Fruit fly (Drosophila melanogaster): ENCODE data around the gene for.
A peak's percentile ranks its signal among the peaks of the same experiment; 100 is the strongest.

The for gene

DNA sequence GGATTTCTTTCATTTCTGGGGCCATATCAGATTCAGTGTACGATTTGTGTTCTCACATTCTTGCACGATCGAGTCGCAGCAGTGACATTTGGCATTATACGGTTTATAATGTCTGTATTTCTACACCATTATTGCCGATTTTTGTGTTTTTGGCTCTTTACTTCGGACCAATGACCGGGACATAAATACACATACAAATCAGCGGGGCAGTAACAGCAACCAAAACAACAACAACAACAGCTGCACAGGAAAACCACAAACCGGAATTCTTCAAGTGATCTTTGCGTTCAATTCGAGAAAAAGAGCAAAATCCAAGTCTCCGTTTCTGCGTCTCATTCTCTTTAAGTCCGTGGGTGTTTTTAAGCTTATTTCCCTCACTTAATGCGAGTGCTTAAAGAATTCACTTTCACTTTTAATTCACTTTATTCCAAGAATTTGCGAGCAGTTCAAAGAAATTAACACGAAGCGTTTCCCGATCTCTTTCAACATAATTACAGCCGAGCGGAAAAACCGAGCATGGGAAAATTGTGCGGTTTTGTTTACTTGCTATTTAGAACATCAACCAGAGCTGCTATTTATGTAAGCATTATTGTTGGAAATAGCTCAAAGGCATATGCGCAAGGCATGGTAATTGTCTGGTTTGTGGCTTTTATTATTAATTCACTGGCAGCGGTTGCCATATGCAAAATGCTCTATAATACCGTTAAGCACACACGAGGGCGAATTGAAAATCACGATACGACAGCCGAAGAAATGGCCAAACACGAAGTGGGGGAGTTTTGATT lies 25.3 kb downstream of the for start:
- TF ChIP-seq cic (GFP tag; optimal IDR thresholded peaks at IDR 0.05) (no peak), ovo (GFP tag; optimal IDR thresholded peaks at IDR 0.05) (no peak), CG11617 (GFP tag; optimal IDR thresholded peaks at IDR 0.05) (no peak), CG33017 (tag; optimal IDR thresholded peaks at IDR 0.05) (no peak), CG7101 (tag; optimal IDR thresholded peaks at IDR 0.05) (no peak), CG14711 (tag; optimal IDR thresholded peaks at IDR 0.05) (no peak), Crg-1 (GFP tag; optimal IDR thresholded peaks at IDR 0.05) (no peak), tj (GFP tag; optimal IDR thresholded peaks at IDR 0.05) (no peak), Clk (GFP tag; optimal IDR thresholded peaks at IDR 0.05) (no peak), CG1620 (GFP tag; optimal IDR thresholded peaks at IDR 0.05) (no peak)

DNA sequence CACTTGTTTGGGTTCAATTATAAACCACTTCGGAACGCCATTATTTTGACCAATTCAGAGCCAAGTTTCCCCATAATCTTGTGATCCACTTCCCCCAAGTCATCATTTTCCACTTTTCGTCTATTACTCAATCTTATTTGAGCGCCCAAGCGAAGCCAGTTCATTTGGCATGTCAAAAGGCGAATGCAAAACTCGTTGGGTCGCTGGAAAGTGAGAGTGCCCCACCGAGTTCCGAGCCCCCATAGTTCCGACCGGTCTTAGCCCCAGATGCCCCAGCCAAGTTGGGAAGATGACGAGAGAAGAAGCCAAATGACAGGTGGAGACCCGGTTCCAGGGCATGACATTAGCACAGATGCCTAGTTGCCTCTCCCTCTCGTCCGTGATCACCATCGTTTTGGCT lies 26.0 kb downstream of the for start:
- TF ChIP-seq bab1 (GFP tag; optimal IDR thresholded peaks at IDR 0.05) (no peak), CG33017 (tag; optimal IDR thresholded peaks at IDR 0.05) (no peak), CG12768 (GFP tag; optimal IDR thresholded peaks at IDR 0.05) (no peak), CG11617 (GFP tag; optimal IDR thresholded peaks at IDR 0.05) (no peak), Clk (GFP tag; optimal IDR thresholded peaks at IDR 0.05) (no peak), CG14711 (tag; optimal IDR thresholded peaks at IDR 0.05) (no peak), cnc (optimal IDR thresholded peaks at IDR 0.05) (no peak), CG1620 (GFP tag; optimal IDR thresholded peaks at IDR 0.05) (no peak), CG7045 (GFP tag; optimal IDR thresholded peaks at IDR 0.05) (no peak), ovo (GFP tag; optimal IDR thresholded peaks at IDR 0.05) (no peak), Crg-1 (GFP tag; optimal IDR thresholded peaks at IDR 0.05) (no peak), toe (GFP tag; optimal IDR thresholded peaks at IDR 0.05) (no peak), pad (GFP tag; optimal IDR thresholded peaks at IDR 0.05) (no peak), CG7101 (tag; optimal IDR thresholded peaks at IDR 0.05) (no peak)

DNA sequence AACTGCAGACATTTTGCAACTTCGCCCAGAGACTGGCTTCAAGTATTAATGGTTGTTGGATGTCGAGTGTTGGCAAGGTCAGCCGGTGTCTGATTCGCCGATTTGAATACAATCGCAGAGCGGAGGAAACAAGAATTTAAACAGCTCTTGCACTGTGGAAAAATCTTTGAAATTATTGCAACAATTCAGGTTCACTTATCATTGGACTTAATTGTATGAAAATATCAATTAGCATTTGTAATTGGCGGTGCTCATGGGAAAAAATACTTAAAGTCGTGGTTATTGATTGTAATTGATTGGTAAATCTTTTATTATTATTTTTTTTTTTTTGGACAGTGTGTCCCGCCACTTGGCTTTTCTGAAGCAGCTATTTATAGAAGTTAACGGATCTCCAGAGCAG lies 27.3 kb downstream of the for start:
- TF ChIP-seq CG1620 (GFP tag; optimal IDR thresholded peaks at IDR 0.05) = no peak
- TF ChIP-seq CG33017 (tag; optimal IDR thresholded peaks at IDR 0.05) = no peak
- no peak for TF ChIP-seq Clk (GFP tag; optimal IDR thresholded peaks at IDR 0.05)
- no peak for TF ChIP-seq bab1 (GFP tag; optimal IDR thresholded peaks at IDR 0.05)
- no peak for TF ChIP-seq Mnt (GFP tag; optimal IDR thresholded peaks at IDR 0.05)
- no peak for TF ChIP-seq CG12768 (GFP tag; optimal IDR thresholded peaks at IDR 0.05)
- TF ChIP-seq cic (GFP tag; optimal IDR thresholded peaks at IDR 0.05) = no peak
- no peak for TF ChIP-seq ovo (GFP tag; optimal IDR thresholded peaks at IDR 0.05)
- TF ChIP-seq cnc (optimal IDR thresholded peaks at IDR 0.05) = no peak
- TF ChIP-seq tj (GFP tag; optimal IDR thresholded peaks at IDR 0.05) = no peak
- no peak for TF ChIP-seq CG7045 (GFP tag; optimal IDR thresholded peaks at IDR 0.05)
- no peak for TF ChIP-seq CG14711 (tag; optimal IDR thresholded peaks at IDR 0.05)
- TF ChIP-seq kay (GFP tag; ENCODE audit: borderline replicate concordance) = no peak
- TF ChIP-seq CG11617 (GFP tag; optimal IDR thresholded peaks at IDR 0.05) = no peak
- TF ChIP-seq Crg-1 (GFP tag; optimal IDR thresholded peaks at IDR 0.05) = no peak

DNA sequence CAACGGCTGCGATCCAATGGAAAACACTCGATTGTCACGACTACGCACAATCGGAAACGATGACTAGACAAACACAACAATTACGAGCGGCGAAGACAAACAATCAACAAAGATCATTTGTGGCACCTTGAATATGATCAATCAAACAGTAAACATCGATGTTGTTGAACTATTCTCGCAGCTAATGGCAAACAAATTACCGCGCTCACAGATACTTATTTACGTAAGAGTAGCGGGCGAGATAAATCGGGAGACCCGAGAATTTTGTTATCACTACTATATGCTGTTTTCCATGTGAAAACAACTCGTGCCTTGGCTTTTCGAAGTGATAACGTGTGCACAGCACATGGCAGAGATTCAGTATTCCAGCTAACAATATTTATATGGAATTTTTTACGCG lies 27.9 kb downstream of the for start:
- peak; percentile 24 for TF ChIP-seq CG1620 (GFP tag; optimal IDR thresholded peaks at IDR 0.05)
- no peak for TF ChIP-seq CG5204 (GFP tag; optimal IDR thresholded peaks at IDR 0.05)
- TF ChIP-seq CG7101 (tag; optimal IDR thresholded peaks at IDR 0.05) = peak; percentile 33
- TF ChIP-seq Hr96 (GFP tag; optimal IDR thresholded peaks at IDR 0.05) = no peak
- no peak for TF ChIP-seq cnc (optimal IDR thresholded peaks at IDR 0.05)
- no peak for TF ChIP-seq CG14711 (tag; optimal IDR thresholded peaks at IDR 0.05)
- TF ChIP-seq CG7045 (GFP tag; optimal IDR thresholded peaks at IDR 0.05) = no peak
- TF ChIP-seq CG11617 (GFP tag; optimal IDR thresholded peaks at IDR 0.05) = no peak
- peak; percentile 31 for TF ChIP-seq CG12768 (GFP tag; optimal IDR thresholded peaks at IDR 0.05)
- TF ChIP-seq CG33017 (tag; optimal IDR thresholded peaks at IDR 0.05) = peak; percentile 41
- peak; percentile 86 for TF ChIP-seq kay (GFP tag; ENCODE audit: borderline replicate concordance)
- no peak for TF ChIP-seq toe (GFP tag; optimal IDR thresholded peaks at IDR 0.05)
- TF ChIP-seq cic (GFP tag; optimal IDR thresholded peaks at IDR 0.05) = peak; percentile 71
- TF ChIP-seq pad (GFP tag; optimal IDR thresholded peaks at IDR 0.05) = peak; percentile 5
- peak; percentile 20 for TF ChIP-seq Clk (GFP tag; optimal IDR thresholded peaks at IDR 0.05)
- peak; percentile 83 for TF ChIP-seq Crg-1 (GFP tag; optimal IDR thresholded peaks at IDR 0.05)
- TF ChIP-seq ovo (GFP tag; optimal IDR thresholded peaks at IDR 0.05) = no peak
- no peak for TF ChIP-seq bab1 (GFP tag; optimal IDR thresholded peaks at IDR 0.05)
- no peak for TF ChIP-seq tj (GFP tag; optimal IDR thresholded peaks at IDR 0.05)
- TF ChIP-seq Mnt (GFP tag; optimal IDR thresholded peaks at IDR 0.05) = peak; percentile 79

DNA sequence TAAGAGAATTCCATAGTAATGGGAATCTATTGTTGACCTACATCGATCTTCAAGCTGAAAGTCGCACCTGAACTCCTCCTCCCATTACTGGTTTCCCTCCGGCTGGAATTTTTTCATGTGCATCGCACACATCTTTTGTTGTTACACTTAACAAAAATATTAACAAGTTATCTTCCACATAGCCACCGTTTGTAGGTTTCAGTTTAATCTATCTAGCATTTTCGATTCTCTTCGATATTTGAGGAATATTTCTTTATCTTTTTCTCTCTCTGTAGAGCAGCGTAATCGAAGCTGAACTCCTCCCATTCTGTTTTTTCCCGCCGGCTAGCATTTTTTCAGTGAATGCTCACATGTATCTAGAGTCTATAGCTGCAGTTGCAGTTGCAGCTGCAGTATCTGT lies 32.0 kb downstream of the for start:
- TF ChIP-seq CG33017 (tag; optimal IDR thresholded peaks at IDR 0.05) (no peak), toe (GFP tag; optimal IDR thresholded peaks at IDR 0.05) (no peak), Hr96 (GFP tag; optimal IDR thresholded peaks at IDR 0.05) (no peak), bab1 (GFP tag; optimal IDR thresholded peaks at IDR 0.05) (no peak), CG7045 (GFP tag; optimal IDR thresholded peaks at IDR 0.05) (no peak), pad (GFP tag; optimal IDR thresholded peaks at IDR 0.05) (no peak), CG14711 (tag; optimal IDR thresholded peaks at IDR 0.05) (no peak), CG7101 (tag; optimal IDR thresholded peaks at IDR 0.05) (no peak), cnc (optimal IDR thresholded peaks at IDR 0.05) (no peak), ovo (GFP tag; optimal IDR thresholded peaks at IDR 0.05) (no peak), CG5204 (GFP tag; optimal IDR thresholded peaks at IDR 0.05) (no peak), CG12768 (GFP tag; optimal IDR thresholded peaks at IDR 0.05) (no peak), kay (GFP tag; ENCODE audit: borderline replicate concordance) (no peak), tj (GFP tag; optimal IDR thresholded peaks at IDR 0.05) (no peak), Crg-1 (GFP tag; optimal IDR thresholded peaks at IDR 0.05) (no peak), CG11617 (GFP tag; optimal IDR thresholded peaks at IDR 0.05) (no peak), cic (GFP tag; optimal IDR thresholded peaks at IDR 0.05) (no peak)

DNA sequence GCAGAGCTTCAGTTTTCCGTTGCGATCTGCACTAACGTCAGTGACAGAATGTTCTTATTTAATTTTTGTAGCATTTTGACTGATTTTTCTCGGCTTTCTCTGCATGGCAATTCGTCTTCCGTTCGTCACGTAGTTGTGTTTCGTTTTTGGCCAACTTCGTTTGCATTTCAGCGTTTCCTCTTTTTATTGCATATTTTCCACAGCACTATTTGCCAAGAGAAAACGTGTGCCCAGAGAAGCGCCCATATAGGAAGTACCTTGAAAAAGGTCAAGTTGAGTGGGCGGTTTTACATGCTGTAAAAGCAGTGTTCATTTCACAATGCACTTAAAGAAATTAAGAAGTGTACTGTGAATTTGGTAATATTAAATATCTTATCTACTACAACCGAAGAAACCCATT lies 35.1 kb downstream of the for start, which contains the start of gene CG15418:
Gene CG15418, minus strand, starts transcription at position 101 of the 400 bp plus-strand sequence.
- TF ChIP-seq CG7101 (tag; optimal IDR thresholded peaks at IDR 0.05) (no peak), cnc (optimal IDR thresholded peaks at IDR 0.05) (no peak), tj (GFP tag; optimal IDR thresholded peaks at IDR 0.05) (no peak), bab1 (GFP tag; optimal IDR thresholded peaks at IDR 0.05) (no peak), CG33017 (tag; optimal IDR thresholded peaks at IDR 0.05) (no peak), CG12768 (GFP tag; optimal IDR thresholded peaks at IDR 0.05) (no peak), Hr96 (GFP tag; optimal IDR thresholded peaks at IDR 0.05) (no peak), CG11617 (GFP tag; optimal IDR thresholded peaks at IDR 0.05) (no peak)

Measured in whole organism, adult.